Fruit fly (Drosophila melanogaster): ENCODE data around the gene Nemp.

The Nemp gene

DNA sequence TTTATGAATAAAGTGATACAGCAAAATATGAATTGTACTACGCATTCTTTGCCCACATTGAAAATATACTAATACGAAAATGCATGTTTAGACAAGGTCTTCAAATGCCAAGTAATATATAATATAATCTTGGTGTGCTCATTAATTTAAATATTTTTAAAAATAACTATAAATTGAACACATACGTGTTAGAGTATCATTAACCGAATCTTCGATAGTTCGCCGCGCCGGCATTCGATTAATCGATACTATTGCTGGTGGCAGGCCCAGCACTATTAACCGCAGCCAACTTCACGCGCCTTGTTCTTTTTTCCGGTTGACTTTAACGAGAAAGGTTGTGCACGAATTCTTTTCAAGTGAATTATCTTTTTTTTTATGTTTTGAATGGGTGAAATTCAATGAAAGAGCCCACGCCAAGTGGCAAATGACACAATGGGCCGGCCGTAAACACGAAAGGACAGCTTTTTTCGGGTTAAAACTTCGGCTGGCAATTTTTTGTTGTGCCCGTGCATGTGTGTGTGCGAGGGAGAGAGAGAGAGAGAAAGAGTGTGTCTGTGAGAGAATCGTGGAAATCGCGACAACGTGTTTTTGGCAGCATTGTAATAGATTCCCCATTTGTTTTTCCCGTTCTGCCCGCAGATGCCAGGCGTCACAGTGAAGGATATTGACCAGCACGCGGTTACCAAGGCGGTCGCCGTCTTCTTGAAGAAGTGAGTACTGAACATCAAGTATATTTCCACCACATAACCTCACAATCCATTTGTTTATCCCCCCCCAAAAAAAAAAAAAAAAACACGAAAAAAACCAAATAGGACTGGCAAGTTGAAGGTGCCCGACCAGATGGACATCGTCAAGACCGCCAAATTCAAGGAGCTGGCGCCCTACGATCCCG, 17.0 kb downstream of the Nemp start, which contains the start of gene RpS19a (continued):
- TF ChIP-seq CG16813 (GFP tag; IDR thresholded peaks at IDR 0.05; ENCODE audit: partially characterized antibody) (no peak), CG7928 (GFP tag; optimal IDR thresholded peaks at IDR 0.05) (peak; percentile 26), CG8944 (GFP tag; optimal IDR thresholded peaks at IDR 0.05) (no peak), Sox102F (GFP tag; optimal IDR thresholded peaks at IDR 0.05) (peak; percentile 36), CG12104 (GFP tag; optimal IDR thresholded peaks at IDR 0.05) (peak; percentile 84), gro (GFP tag; optimal IDR thresholded peaks at IDR 0.05) (peak; percentile 53), fd64A (GFP tag; optimal IDR thresholded peaks at IDR 0.05) (peak; percentile 87), CG17186 (GFP tag; optimal IDR thresholded peaks at IDR 0.05) (peak; percentile 72), CG2129 (GFP tag; IDR thresholded peaks at IDR 0.05; ENCODE audit: partially characterized antibody) (no peak; the same call in 1 of the 2 replicates), sug (tag; optimal IDR thresholded peaks at IDR 0.05) (peak; percentile 78), Eip74EF (GFP tag; optimal IDR thresholded peaks at IDR 0.05) (peak in 1 of 2 experiments; percentile 76), CG12219 (GFP tag; optimal IDR thresholded peaks at IDR 0.05) (peak; percentile 78), sisA (GFP tag; IDR thresholded peaks at IDR 0.05) (no peak), Bteb2 (GFP tag; optimal IDR thresholded peaks at IDR 0.05) (peak; percentile 36), wek (GFP tag; optimal IDR thresholded peaks at IDR 0.05) (peak; percentile 89), CG8089 (GFP tag; optimal IDR thresholded peaks at IDR 0.05) (peak; percentile 55), sima (GFP tag; optimal IDR thresholded peaks at IDR 0.05) (no peak), CG14050 (GFP tag; IDR thresholded peaks at IDR 0.05) (peak; percentile 49; the same call in 2 of the 3 replicates), HLHmδ (GFP tag; optimal IDR thresholded peaks at IDR 0.05) (peak; percentile 97), Lim3 (GFP tag; IDR thresholded peaks at IDR 0.05) (no peak), CG10209 (GFP tag; optimal IDR thresholded peaks at IDR 0.05) (peak; percentile 78), CG4854 (GFP tag; optimal IDR thresholded peaks at IDR 0.05) (peak; percentile 65), ci (GFP tag; IDR thresholded peaks at IDR 0.05) (peak; percentile 95), HLH4C (GFP tag; IDR thresholded peaks at IDR 0.05; ENCODE audit: partially characterized antibody) (0 out of 3 replicates have a peak, but pooled peaks have one; percentile 58), CG15073 (GFP tag; optimal IDR thresholded peaks at IDR 0.05) (no peak), tap (tag; optimal IDR thresholded peaks at IDR 0.05) (peak; percentile 50), lov (optimal IDR thresholded peaks at IDR 0.05) (no peak), lov (GFP tag; IDR thresholded peaks at IDR 0.05) (peak; percentile 94), sqz (GFP tag; optimal IDR thresholded peaks at IDR 0.05) (peak; percentile 87), CG17829 (tag; optimal IDR thresholded peaks at IDR 0.05) (peak; percentile 45), CG2116 (GFP tag; optimal IDR thresholded peaks at IDR 0.05) (peak; percentile 70), ara (GFP tag; IDR thresholded peaks at IDR 0.05) (peak; percentile 77), Deaf1 (tag; optimal IDR thresholded peaks at IDR 0.05) (peak; percentile 33), fd3F (GFP tag; optimal IDR thresholded peaks at IDR 0.05) (peak; percentile 47), pita (GFP tag; optimal IDR thresholded peaks at IDR 0.05) (no peak), tio (GFP tag; optimal IDR thresholded peaks at IDR 0.05) (peak; percentile 14), CG3726 (GFP tag; IDR thresholded peaks at IDR 0.05) (0 out of 3 replicates have a peak, but pooled peaks have one; percentile 43), CG14014 (GFP tag; IDR thresholded peaks at IDR 0.05) (peak; percentile 72), Nf-YA (GFP tag; IDR thresholded peaks at IDR 0.05) (peak; percentile 72), HLH3B (GFP tag; IDR thresholded peaks at IDR 0.05) (peak; percentile 56), CG18476 (GFP tag; optimal IDR thresholded peaks at IDR 0.05) (peak; percentile 14), CG7963 (GFP tag; IDR thresholded peaks at IDR 0.05; ENCODE audit: partially characterized antibody) (peak; percentile 29; the same call in 1 of the 3 replicates), CG3847 (GFP tag; IDR thresholded peaks at IDR 0.05) (peak; percentile 59), CG2889 (GFP tag; IDR thresholded peaks at IDR 0.05) (0 out of 3 replicates have a peak, but pooled peaks have one; percentile 43), CG4328 (GFP tag; optimal IDR thresholded peaks at IDR 0.05) (peak; percentile 85), Side (GFP tag; optimal IDR thresholded peaks at IDR 0.05) (peak; percentile 65), trem (tag; optimal IDR thresholded peaks at IDR 0.05) (peak; percentile 87), phol (tag; optimal IDR thresholded peaks at IDR 0.05) (peak; percentile 66)

Measured in whole organism, embryonic.